Fruit fly (Drosophila melanogaster): ENCODE measurements around the gene yem.
A peak's percentile ranks its signal among the peaks of the same experiment; 100 is the strongest.

DNA sequence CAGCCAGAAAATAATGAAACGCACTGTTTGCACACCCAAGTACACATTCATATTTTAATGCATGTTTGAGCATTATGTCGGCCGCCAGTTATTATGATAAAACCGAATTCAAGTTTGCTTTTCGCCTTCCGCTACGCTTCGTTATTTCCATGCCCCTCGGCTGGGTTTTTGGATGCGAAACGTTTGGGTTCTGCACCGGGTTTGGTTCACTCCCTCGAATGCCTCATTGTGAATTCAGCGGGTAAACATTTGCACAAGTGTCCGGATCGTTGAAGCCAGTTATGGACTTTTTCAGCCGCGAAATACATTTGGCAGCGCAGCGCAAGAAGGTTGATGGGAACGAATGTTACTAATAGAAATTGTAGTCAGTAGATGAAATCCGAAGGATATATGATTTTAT is 51.5 kb downstream of the yem start:
- no peak for TF ChIP-seq CG16779 (tag; optimal IDR thresholded peaks at IDR 0.05)
- no peak for TF ChIP-seq fd59A (GFP tag; optimal IDR thresholded peaks at IDR 0.05)
- TF ChIP-seq esn (GFP tag; optimal IDR thresholded peaks at IDR 0.05): no peak
- TF ChIP-seq Blimp-1 (GFP tag; optimal IDR thresholded peaks at IDR 0.05): no peak
- no peak for TF ChIP-seq CG6808 (GFP tag; optimal IDR thresholded peaks at IDR 0.05)
- TF ChIP-seq svp (GFP tag): peak; percentile 40
